Fruit fly (Drosophila melanogaster) Kc167 (cell line): ENCODE data around the gene CG42240.

Source experiments
- Sin3A ChIP-seq: fragments of >200 bp; optimal IDR thresholded peaks from 2 replicates; lab custom pipeline; 2018; ENCODE audit warnings: missing external identifiers
- h ChIP-seq: fragments of >200 bp; optimal IDR thresholded peaks from 3 replicates; lab custom pipeline; 2018; ENCODE audit warnings: missing external identifiers
- insv ChIP-seq: fragments of >200 bp; optimal IDR thresholded peaks from 3 replicates; lab custom pipeline; 2018; ENCODE audit warnings: missing external identifiers
- psq ChIP-seq: fragments of >200 bp; optimal IDR thresholded peaks from 2 replicates; lab custom pipeline; 2017; ENCODE audit warnings: missing external identifiers

DNA sequence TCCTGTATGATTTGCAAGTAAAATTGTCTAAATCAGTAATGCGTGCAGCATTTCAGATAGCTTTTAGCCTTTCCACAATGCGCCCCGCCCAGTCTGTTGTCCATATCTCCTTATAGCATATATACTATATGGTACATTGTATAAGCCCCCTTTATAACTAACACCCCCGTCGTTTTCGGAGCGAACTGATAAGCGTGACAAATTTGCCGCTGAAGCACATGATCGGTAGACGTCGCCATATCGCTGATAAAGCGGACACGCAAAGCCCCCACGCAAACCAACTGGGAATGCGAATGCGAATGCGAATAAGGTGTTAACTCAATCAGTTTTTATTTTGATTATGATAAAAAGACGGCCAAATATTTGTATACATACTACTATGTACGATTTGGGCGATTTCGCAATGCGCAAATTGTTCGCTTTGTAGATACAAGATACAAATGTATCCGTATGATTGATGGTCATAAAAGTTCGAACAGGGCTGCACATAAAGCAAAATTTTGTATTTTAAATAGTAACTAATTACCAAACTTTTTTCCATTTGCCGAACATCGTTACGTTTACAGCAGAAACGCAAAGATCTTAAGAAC, 24.5 kb downstream of the CG42240 start:
- no peak for TF ChIP-seq h (lab: Kevin White, UChicago)
- no peak for TF ChIP-seq psq (lab: Kevin White, UChicago)
- no peak for TF ChIP-seq Sin3A (lab: Kevin White, UChicago)
- TF ChIP-seq insv (lab: Kevin White, UChicago), result no peak
